Fruit fly (Drosophila melanogaster): ENCODE data around the gene crp.

crp gene

DNA sequence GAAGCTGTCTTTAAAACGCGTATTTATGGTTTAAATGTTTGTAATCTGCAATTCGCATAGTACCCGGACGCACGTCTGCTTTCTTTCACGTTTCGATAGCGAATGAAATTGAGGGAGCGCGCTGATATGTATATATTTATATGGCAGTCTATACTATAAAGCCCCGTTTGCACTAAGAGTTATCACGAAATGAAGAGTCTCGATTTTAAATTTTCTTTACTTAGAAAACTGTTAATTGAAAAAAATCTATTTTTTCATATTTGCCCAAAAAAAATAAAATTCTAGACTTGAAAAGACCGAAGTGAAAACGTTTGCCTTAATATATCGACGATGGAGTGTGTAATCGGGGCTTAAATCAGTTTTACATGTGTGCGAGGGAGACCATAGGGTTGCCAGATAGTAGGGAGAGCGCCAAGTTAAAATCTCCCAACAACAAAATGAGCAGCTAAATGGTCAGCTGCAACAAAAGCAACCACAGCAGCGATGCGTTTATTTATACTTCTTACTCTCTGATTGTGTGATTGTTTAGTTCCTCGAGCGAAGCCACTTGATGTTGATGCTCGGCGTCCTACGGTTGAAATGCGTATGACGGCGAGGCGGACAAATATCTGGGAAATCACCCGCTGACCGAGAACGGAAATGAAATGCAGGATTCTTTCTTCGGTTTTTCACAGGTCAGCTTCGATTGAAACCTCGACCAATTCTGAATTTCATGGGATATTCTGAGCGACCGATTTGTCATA, 38.2 kb upstream of the crp start, which contains the start of gene cact (continued):
- TF ChIP-seq CG9727 (GFP tag; optimal IDR thresholded peaks at IDR 0.05) (peak; percentile 95), zen2 (GFP tag; IDR thresholded peaks at IDR 0.05; ENCODE audit: partially characterized antibody) (no peak), CG17612 (GFP tag; IDR thresholded peaks at IDR 0.05) (peak; percentile 58; the same call in 1 of the 2 replicates), CG11504 (tag; optimal IDR thresholded peaks at IDR 0.05) (peak; percentile 91), CG16815 (GFP tag; optimal IDR thresholded peaks at IDR 0.05) (peak; percentile 88), Ets97D (GFP tag; optimal IDR thresholded peaks at IDR 0.05) (peak; percentile 91), Ravus (GFP tag; IDR thresholded peaks at IDR 0.05) (peak; percentile 75), Max (GFP tag; optimal IDR thresholded peaks at IDR 0.05) (peak; percentile 87), scrt (GFP tag; optimal IDR thresholded peaks at IDR 0.05) (peak; percentile 82), tin (GFP tag; optimal IDR thresholded peaks at IDR 0.05) (peak; percentile 91), ewg (GFP tag; optimal IDR thresholded peaks at IDR 0.05) (peak; percentile 83), kay (GFP tag; optimal IDR thresholded peaks at IDR 0.05) (peak; percentile 91), org-1 (GFP tag; optimal IDR thresholded peaks at IDR 0.05) (peak; percentile 74), CG10959 (GFP tag; IDR thresholded peaks at IDR 0.05) (peak; percentile 83), Kr (GFP tag; optimal IDR thresholded peaks at IDR 0.05) (no peak), eve (GFP tag; optimal IDR thresholded peaks at IDR 0.05) (peak in 1 of 2 experiments; percentile 90), CG8478 (optimal IDR thresholded peaks at IDR 0.05) (no peak), Dbx (GFP tag; IDR thresholded peaks at IDR 0.05) (peak; percentile 91), dm (GFP tag; optimal IDR thresholded peaks at IDR 0.05) (peak; percentile 92), CG15073 (GFP tag; optimal IDR thresholded peaks at IDR 0.05) (peak; percentile 63), CG4854 (GFP tag; optimal IDR thresholded peaks at IDR 0.05) (peak; percentile 85), CG10321 (GFP tag; IDR thresholded peaks at IDR 0.05) (0 out of 2 replicates have a peak, but pooled peaks have one; percentile 12), Six4 (GFP tag; optimal IDR thresholded peaks at IDR 0.05) (peak; percentile 86), CG1233 (GFP tag; optimal IDR thresholded peaks at IDR 0.05) (peak; percentile 77), Dfd (GFP tag; optimal IDR thresholded peaks at IDR 0.05) (no peak), CG1024 (GFP tag; IDR thresholded peaks at IDR 0.05) (peak; percentile 85), crol (GFP tag; IDR thresholded peaks at IDR 0.05) (no peak; the same call in none of the 2 replicates), CG4282 (GFP tag; optimal IDR thresholded peaks at IDR 0.05) (peak; percentile 79), fd3F (GFP tag; optimal IDR thresholded peaks at IDR 0.05) (peak; percentile 88), CG30403 (GFP tag; optimal IDR thresholded peaks at IDR 0.05) (peak; percentile 97), gt (GFP tag; IDR thresholded peaks at IDR 0.05) (peak; percentile 71; the same call in 1 of the 2 replicates), tx (GFP tag; optimal IDR thresholded peaks at IDR 0.05) (peak; percentile 95), chif (GFP tag; optimal IDR thresholded peaks at IDR 0.05) (peak; percentile 86 to 95), sna (GFP tag; IDR thresholded peaks at IDR 0.05; ENCODE audit: partially characterized antibody) (peak; percentile 73; the same call in 1 of the 2 replicates), CG18764 (GFP tag; optimal IDR thresholded peaks at IDR 0.05) (peak; percentile 85), CG32767 (GFP tag; IDR thresholded peaks at IDR 0.05) (peak; percentile 87), chm (GFP tag; IDR thresholded peaks at IDR 0.05) (peak; percentile 66), rib (GFP tag; IDR thresholded peaks at IDR 0.05) (peak; percentile 66), CG8359 (GFP tag; optimal IDR thresholded peaks at IDR 0.05; ENCODE audit: borderline replicate concordance) (peak; percentile 60), tap (tag; optimal IDR thresholded peaks at IDR 0.05) (peak; percentile 71), grau (tag; optimal IDR thresholded peaks at IDR 0.05) (peak; percentile 93), kni (GFP tag; optimal IDR thresholded peaks at IDR 0.05) (peak; percentile 45), Elba2 (GFP tag; optimal IDR thresholded peaks at IDR 0.05) (peak; percentile 54), amos (GFP tag; IDR thresholded peaks at IDR 0.05; ENCODE audit: partially characterized antibody) (0 out of 2 replicates have a peak, but pooled peaks have one; percentile 30), gem (tag; optimal IDR thresholded peaks at IDR 0.05) (peak; percentile 97), Sin3A (optimal IDR thresholded peaks at IDR 0.05) (peak; percentile 45), Dll (GFP tag; IDR thresholded peaks at IDR 0.05; ENCODE audit: partially characterized antibody) (peak; percentile 66), slbo (GFP tag; IDR thresholded peaks at IDR 0.05) (peak; percentile 92), CG12769 (tag; optimal IDR thresholded peaks at IDR 0.05) (peak; percentile 40)

Measured in whole organism, embryonic.